Fruit fly (Drosophila melanogaster): ENCODE results near the gene DIP-gamma.

DIP-gamma gene

DNA sequence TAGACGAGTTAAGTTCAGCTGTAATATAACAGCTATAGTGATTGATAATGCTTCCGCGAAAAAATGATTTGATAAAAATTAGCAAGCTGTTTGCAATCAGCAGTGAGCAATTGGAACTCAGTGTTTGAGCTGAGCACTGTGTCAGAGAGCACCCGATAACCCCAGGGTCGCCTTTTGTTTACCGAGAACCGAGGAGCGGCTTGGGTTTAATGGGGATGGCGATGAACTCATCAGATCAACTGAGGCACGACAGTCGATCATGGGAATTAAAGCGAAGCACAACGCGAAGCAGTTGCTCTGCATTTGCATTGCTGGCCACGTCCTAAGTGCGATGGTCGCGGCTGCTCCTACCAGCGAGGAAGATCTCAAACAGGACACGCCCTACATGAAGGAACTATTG, 86.7 kb downstream of the DIP-gamma start, which contains the start of gene Nepl21:
Gene Nepl21 (plus strand): TSS at position 260 of the 400 bp plus-strand sequence.
- TF ChIP-seq cwo (GFP tag; optimal IDR thresholded peaks at IDR 0.05) (peak; percentile 14), Ravus (GFP tag; IDR thresholded peaks at IDR 0.05) (no peak), CG34376 (GFP tag; optimal IDR thresholded peaks at IDR 0.05) (peak; percentile 37)

DNA sequence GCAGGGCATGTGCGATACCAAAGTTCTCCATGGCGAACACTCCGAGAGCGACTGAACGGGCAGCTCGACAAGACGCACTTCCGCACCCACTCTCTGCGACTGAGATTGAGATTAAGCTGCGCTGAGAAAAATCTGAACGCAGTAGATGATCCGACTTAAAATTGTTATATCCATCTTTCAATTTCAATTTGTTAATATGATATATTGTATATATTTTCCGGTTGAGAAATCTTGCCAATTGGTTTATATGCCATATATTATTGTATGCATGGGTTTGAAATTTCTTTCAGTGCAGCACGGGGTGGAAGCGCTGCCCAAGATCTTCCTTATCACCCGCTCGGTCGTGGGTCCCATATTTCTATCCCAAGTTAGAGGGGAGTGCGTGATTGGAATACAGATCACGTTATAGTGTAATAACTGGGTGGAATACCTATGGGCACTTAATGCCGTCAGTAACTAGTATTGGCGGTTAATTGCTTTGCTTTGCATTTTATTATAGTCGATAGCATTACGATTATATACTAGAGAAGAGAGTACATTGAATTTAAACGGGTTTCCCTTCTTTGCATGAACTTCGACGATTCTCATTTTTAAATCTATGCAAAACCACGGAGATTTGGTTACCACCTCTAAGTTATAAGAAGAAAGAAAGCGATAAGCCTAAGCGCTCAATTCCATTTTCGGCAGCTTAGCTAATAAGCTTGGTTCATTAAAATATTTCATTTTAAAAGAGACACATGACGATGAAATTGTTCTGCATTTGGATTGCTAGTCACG, 89.9 kb downstream of the DIP-gamma start, which contains the start of the genes Nepl19 and Nepl20:
Gene Nepl19 (minus strand): TSS at position 57 of the 777 bp plus-strand sequence.
Gene Nepl20 (plus strand): TSS at position 727 of the 777 bp plus-strand sequence.
- TF ChIP-seq CG11398 (GFP tag; optimal IDR thresholded peaks at IDR 0.05) (no peak), CG10462 (GFP tag; optimal IDR thresholded peaks at IDR 0.05) (peak; percentile 55), Abd-B (GFP tag; optimal IDR thresholded peaks at IDR 0.05) (peak; percentile 49), CG17829 (tag; optimal IDR thresholded peaks at IDR 0.05) (peak; percentile 84), CG17912 (GFP tag; optimal IDR thresholded peaks at IDR 0.05) (no peak), CG11723 (GFP tag; optimal IDR thresholded peaks at IDR 0.05) (peak; percentile 57), tup (GFP tag; optimal IDR thresholded peaks at IDR 0.05) (peak; percentile 67), Doc2 (GFP tag; IDR thresholded peaks at IDR 0.05) (peak; percentile 44; the same call in 1 of the 2 replicates), CG33213 (GFP tag; optimal IDR thresholded peaks at IDR 0.05) (no peak), scrt (GFP tag; optimal IDR thresholded peaks at IDR 0.05) (peak; percentile 77), CG13424 (tag; optimal IDR thresholded peaks at IDR 0.05) (peak; percentile 76), Nf-YB (GFP tag; optimal IDR thresholded peaks at IDR 0.05) (peak; percentile 51), Ssrp (tag; optimal IDR thresholded peaks at IDR 0.05) (peak; percentile 75), CHES-1-like (GFP tag; optimal IDR thresholded peaks at IDR 0.05) (no peak), CG18476 (GFP tag; optimal IDR thresholded peaks at IDR 0.05) (peak; percentile 73), nerfin-2 (GFP tag; IDR thresholded peaks at IDR 0.05; ENCODE audit: partially characterized antibody) (no peak), CG9609 (GFP tag; optimal IDR thresholded peaks at IDR 0.05) (no peak), tio (GFP tag; optimal IDR thresholded peaks at IDR 0.05) (peak; percentile 40), CG31388 (GFP tag; optimal IDR thresholded peaks at IDR 0.05) (peak; percentile 43), Dek (tag; optimal IDR thresholded peaks at IDR 0.05) (peak; percentile 67), dmrt99B (tag; optimal IDR thresholded peaks at IDR 0.05) (peak; percentile 80), nau (GFP tag; optimal IDR thresholded peaks at IDR 0.05) (no peak), Doc3 (GFP tag; IDR thresholded peaks at IDR 0.05; ENCODE audit: partially characterized antibody) (no peak), crol (GFP tag; IDR thresholded peaks at IDR 0.05) (peak; percentile 44), exex (tag; optimal IDR thresholded peaks at IDR 0.05) (peak; percentile 21), Xbp1 (GFP tag; optimal IDR thresholded peaks at IDR 0.05) (peak; percentile 77), vnd (GFP tag; IDR thresholded peaks at IDR 0.05; ENCODE audit: partially characterized antibody) (no peak), ap (GFP tag; IDR thresholded peaks at IDR 0.05) (peak; percentile 46; the same call in 1 of the 2 replicates), trh (GFP tag; optimal IDR thresholded peaks at IDR 0.05) (peak; percentile 22), fd3F (GFP tag; optimal IDR thresholded peaks at IDR 0.05) (peak; percentile 51), CG16813 (GFP tag; IDR thresholded peaks at IDR 0.05; ENCODE audit: partially characterized antibody) (no peak), CG6765 (GFP tag; optimal IDR thresholded peaks at IDR 0.05) (peak; percentile 72), Atf6 (GFP tag; IDR thresholded peaks at IDR 0.05) (peak; percentile 78), eve (GFP tag; optimal IDR thresholded peaks at IDR 0.05) (no peak), cad (GFP tag; optimal IDR thresholded peaks at IDR 0.05) (no peak), CG18262 (tag; optimal IDR thresholded peaks at IDR 0.05) (peak; percentile 84), stwl (tag; optimal IDR thresholded peaks at IDR 0.05) (no peak), grau (tag; optimal IDR thresholded peaks at IDR 0.05) (peak; percentile 82), trem (tag; optimal IDR thresholded peaks at IDR 0.05) (peak; percentile 50), Drgx (GFP tag; IDR thresholded peaks at IDR 0.05) (peak; percentile 94), disco-r (GFP tag; optimal IDR thresholded peaks at IDR 0.05) (peak; percentile 4), CG6689 (GFP tag; IDR thresholded peaks at IDR 0.05) (peak; percentile 84), mld (GFP tag; IDR thresholded peaks at IDR 0.05; ENCODE audit: partially characterized antibody) (no peak)

Data from whole organism, embryonic.